Worm (Caenorhabditis elegans) whole organism, L3 larva: Measurements from ENCODE around the gene col-143.

Source experiments
- aly-2 ChIP-seq: fragments of 150-350 bp; optimal IDR thresholded peaks from 2 replicates; lab custom pipeline; 2014; ENCODE audit warnings: missing biosample characterization, missing genetic modification characterization
- ceh-16 ChIP-seq: sonication (generic microtip); optimal IDR thresholded peaks from 2 replicates; lab custom pipeline; 2017; ENCODE audit warnings: missing biosample characterization, missing genetic modification characterization
- ceh-28 ChIP-seq: fragments of 150-350 bp; optimal IDR thresholded peaks from 2 replicates; lab custom pipeline; 2014; ENCODE audit warnings: missing biosample characterization, missing genetic modification reagents, missing genetic modification characterization
- egl-27 ChIP-seq: sonication (generic microtip); optimal IDR thresholded peaks from 4 replicates; lab custom pipeline; 2017; ENCODE audit warnings: missing biosample characterization, missing genetic modification reagents, missing genetic modification characterization
- egl-5 ChIP-seq: fragments of 150-350 bp; optimal IDR thresholded peaks from 2 replicates; lab custom pipeline; 2017; ENCODE audit warnings: missing biosample characterization, missing genetic modification reagents, missing genetic modification characterization, inconsistent platforms
- elt-1 ChIP-seq: fragments of 150-350 bp; optimal IDR thresholded peaks from 2 replicates; lab custom pipeline; 2014; ENCODE audit warnings: missing biosample characterization, missing genetic modification characterization
- elt-2 ChIP-seq: sonication (generic microtip); optimal IDR thresholded peaks from 2 replicates; lab custom pipeline; 2016; ENCODE audit warnings: missing genetic modification reagents, mild to moderate bottlenecking, missing genetic modification characterization, missing compliant biosample characterization
- elt-3 ChIP-seq, 3 experiments: fragments of 150-350 bp in 1 of 3; sonication (generic microtip) in 2 of 3; optimal IDR thresholded peaks; 2 replicates in 2 of 3; 4 replicates in 1 of 3; lab custom pipeline; 2014 to 2017; ENCODE audit warnings: missing biosample characterization in 3 of 3, missing genetic modification characterization in 3 of 3
- eor-1 ChIP-seq, 2 experiments: fragments of 150-350 bp; optimal IDR thresholded peaks; 2 replicates each; lab custom pipeline; 2014 to 2018; ENCODE audit warnings: missing biosample characterization in 2 of 2, missing genetic modification characterization in 2 of 2
- fkh-10 ChIP-seq: sonication (generic microtip); optimal IDR thresholded peaks from 2 replicates; lab custom pipeline; 2017; ENCODE audit warnings: missing biosample characterization, missing genetic modification reagents, missing genetic modification characterization
- fkh-2 ChIP-seq: fragments of 150-350 bp; optimal IDR thresholded peaks from 2 replicates; lab custom pipeline; 2014; ENCODE audit warnings: missing biosample characterization, missing genetic modification reagents, missing genetic modification characterization
- fos-1 ChIP-seq: fragments of 150-350 bp; optimal IDR thresholded peaks from 2 replicates; lab custom pipeline; 2014; ENCODE audit warnings: missing biosample characterization, missing genetic modification characterization
- hmg-11 ChIP-seq: sonication (generic microtip); optimal IDR thresholded peaks from 2 replicates; lab custom pipeline; 2016; ENCODE audit warnings: missing genetic modification characterization, missing compliant biosample characterization
- jun-1 ChIP-seq: fragments of 150-350 bp; optimal IDR thresholded peaks from 2 replicates; lab custom pipeline; 2014; ENCODE audit warnings: missing biosample characterization, missing genetic modification reagents, missing genetic modification characterization
- lin-15B ChIP-seq: fragments of 150-350 bp; optimal IDR thresholded peaks from 2 replicates; lab custom pipeline; 2014; ENCODE audit warnings: missing biosample characterization, missing genetic modification characterization
- lin-39 ChIP-seq: fragments of 150-350 bp; optimal IDR thresholded peaks from 2 replicates; lab custom pipeline; 2018; ENCODE audit warnings: missing biosample characterization, missing genetic modification reagents, missing genetic modification characterization
- lsy-12 ChIP-seq: sonication (generic microtip); optimal IDR thresholded peaks from 2 replicates; lab custom pipeline; 2016; ENCODE audit warnings: mild to moderate bottlenecking, missing genetic modification characterization, missing compliant biosample characterization
- mdl-1 ChIP-seq: fragments of 150-350 bp; optimal IDR thresholded peaks from 2 replicates; lab custom pipeline; 2014; ENCODE audit warnings: missing biosample characterization, missing genetic modification characterization
- mml-1 ChIP-seq: fragments of 150-350 bp; sonication (generic microtip); optimal IDR thresholded peaks from 3 replicates; lab custom pipeline; 2014; ENCODE audit warnings: missing biosample characterization, missing genetic modification characterization
- nhr-23 ChIP-seq: fragments of 150-350 bp; optimal IDR thresholded peaks from 2 replicates; lab custom pipeline; 2014; ENCODE audit warnings: missing biosample characterization, missing genetic modification reagents, missing genetic modification characterization
- nhr-237 ChIP-seq: fragments of 150-350 bp; optimal IDR thresholded peaks from 2 replicates; lab custom pipeline; 2014; ENCODE audit warnings: missing biosample characterization, missing genetic modification characterization
- nhr-25 ChIP-seq: sonication (generic microtip); optimal IDR thresholded peaks from 2 replicates; lab custom pipeline; 2017; ENCODE audit warnings: missing biosample characterization, missing genetic modification characterization
- nhr-28 ChIP-seq: fragments of 150-350 bp; optimal IDR thresholded peaks from 2 replicates; lab custom pipeline; 2014; ENCODE audit warnings: missing biosample characterization, missing genetic modification characterization
- nhr-43 ChIP-seq: sonication (generic microtip); optimal IDR thresholded peaks from 2 replicates; lab custom pipeline; 2016; ENCODE audit warnings: mild to moderate bottlenecking, missing genetic modification characterization, missing compliant biosample characterization; ENCODE audit not compliant: poor library complexity, severe bottlenecking
- nhr-67 ChIP-seq: fragments of 150-350 bp; optimal IDR thresholded peaks from 2 replicates; lab custom pipeline; 2014; ENCODE audit warnings: missing biosample characterization, missing genetic modification characterization
- nhr-76 ChIP-seq: fragments of 150-350 bp; sonication (generic microtip); optimal IDR thresholded peaks from 5 replicates; lab custom pipeline; 2014; ENCODE audit warnings: missing biosample characterization, missing genetic modification characterization
- nhr-77 ChIP-seq: fragments of 150-350 bp; optimal IDR thresholded peaks from 2 replicates; lab custom pipeline; 2014; ENCODE audit warnings: missing biosample characterization, missing genetic modification characterization
- pha-4 ChIP-seq: fragments of 150-350 bp; optimal IDR thresholded peaks from 2 replicates; lab custom pipeline; 2014; ENCODE audit warnings: missing biosample characterization, missing genetic modification reagents, missing genetic modification characterization
- pqm-1 ChIP-seq: fragments of 150-350 bp; optimal IDR thresholded peaks from 2 replicates; lab custom pipeline; 2017; ENCODE audit warnings: missing biosample characterization, missing genetic modification characterization, inconsistent platforms
- skn-1 ChIP-seq: fragments of 150-350 bp; optimal IDR thresholded peaks from 2 replicates; lab custom pipeline; 2014; ENCODE audit warnings: missing biosample characterization, missing genetic modification characterization
- snpc-4 ChIP-seq: fragments of 150-350 bp; optimal IDR thresholded peaks from 2 replicates; lab custom pipeline; 2014; ENCODE audit warnings: missing biosample characterization, missing genetic modification characterization
- tbx-2 ChIP-seq: sonication (generic microtip); optimal IDR thresholded peaks from 2 replicates; lab custom pipeline; 2016; ENCODE audit warnings: mild to moderate bottlenecking, missing genetic modification characterization, missing compliant biosample characterization
- unc-62 ChIP-seq: fragments of 150-350 bp; sonication (generic microtip); optimal IDR thresholded peaks from 4 replicates; lab custom pipeline; 2014; ENCODE audit warnings: missing biosample characterization, missing genetic modification reagents, missing genetic modification characterization
- zag-1 ChIP-seq: fragments of 150-350 bp; optimal IDR thresholded peaks from 2 replicates; lab custom pipeline; 2014; ENCODE audit warnings: missing biosample characterization, missing genetic modification characterization
- ztf-11 ChIP-seq: fragments of 150-350 bp; optimal IDR thresholded peaks from 2 replicates; lab custom pipeline; 2014; ENCODE audit warnings: missing biosample characterization, missing genetic modification characterization

col-143 gene

DNA sequence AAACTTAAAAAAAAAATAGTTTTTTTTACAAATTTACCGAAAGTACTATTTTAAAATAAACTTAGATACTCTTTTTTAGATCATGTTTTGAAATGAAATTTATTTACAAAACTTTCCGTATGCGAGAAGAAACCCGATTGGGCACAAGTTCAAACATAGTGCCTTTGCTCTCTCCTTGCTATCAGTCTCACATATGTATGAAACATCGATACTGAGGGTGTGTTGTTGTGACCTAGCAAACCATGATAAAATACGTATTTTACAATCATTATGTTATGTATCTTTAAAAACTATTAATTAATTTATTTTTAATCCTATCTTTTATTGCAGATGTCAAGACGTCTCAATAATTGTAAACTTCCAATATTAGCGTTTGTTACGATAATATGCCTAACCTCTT, 25.3 kb upstream of the col-143 start:
- peak; percentile 11 for TF ChIP-seq pha-4 (tag; lab: Kevin White, UChicago)
- no peak for TF ChIP-seq snpc-4 (tag; lab: Kevin White, UChicago)
- peak; percentile 54 for TF ChIP-seq elt-2
- TF ChIP-seq pqm-1 (tag; lab: Kevin White, UChicago): peak; percentile 21

DNA sequence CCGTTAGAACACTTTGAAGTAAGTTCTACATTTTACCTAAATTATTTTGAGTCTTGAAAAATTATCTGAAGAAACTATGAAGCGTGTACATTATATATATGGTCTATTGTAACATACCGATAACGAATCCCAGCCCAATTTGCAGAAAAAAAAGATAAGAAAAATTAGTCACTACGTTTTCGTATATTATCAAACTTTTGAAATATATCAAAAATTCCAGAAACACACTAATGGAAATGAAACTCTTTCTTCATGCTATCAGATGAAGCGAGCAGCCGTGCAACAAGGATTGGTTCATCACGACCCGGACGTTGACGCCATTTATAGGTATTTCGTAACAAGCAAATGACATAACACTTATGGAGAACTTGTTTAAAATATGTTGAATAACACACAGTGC, 23.6 kb upstream of the col-143 start:
- TF ChIP-seq lin-39 (tag; lab: Kevin White, UChicago): no peak
- peak; percentile 77 for TF ChIP-seq elt-2
- no peak for TF ChIP-seq nhr-25 (tag; lab: Kevin White, UChicago)
- TF ChIP-seq mml-1 (tag; lab: Kevin White, UChicago): no peak
- TF ChIP-seq unc-62: no peak
- TF ChIP-seq pqm-1 (tag; lab: Kevin White, UChicago): peak; percentile 77
- no peak for TF ChIP-seq nhr-237 (tag; lab: Kevin White, UChicago)
- TF ChIP-seq pha-4 (tag; lab: Kevin White, UChicago): no peak

ce11 chrV:6813862-6814261, 21.6 kb upstream of the col-143 start:
- no peak for TF ChIP-seq nhr-76
- TF ChIP-seq zag-1 (tag; lab: Kevin White, UChicago): no peak
- TF ChIP-seq lsy-12 (tag; lab: Kevin White, UChicago): no peak
- TF ChIP-seq ceh-16 (tag; lab: Kevin White, UChicago): no peak

DNA sequence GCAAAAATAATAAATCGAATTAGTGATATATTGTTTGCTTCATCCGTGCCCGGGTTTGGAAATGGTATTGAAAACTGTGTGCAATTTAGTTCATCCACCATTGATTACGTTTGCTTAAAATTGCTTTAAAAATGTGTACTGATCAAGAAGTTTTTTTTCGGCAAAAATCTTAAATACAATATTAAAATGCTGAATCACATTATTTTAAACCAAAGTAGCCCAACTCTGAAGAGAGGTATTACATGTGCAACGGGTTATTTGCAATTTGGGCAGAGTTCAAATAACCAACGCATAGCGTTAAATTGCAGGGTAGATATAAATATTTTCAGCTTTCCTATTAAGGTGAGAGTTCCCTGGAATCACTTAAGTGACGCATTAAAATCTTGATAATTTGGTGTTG, 18.3 kb upstream of the col-143 start, which contains the start of gene dmsr-14:
Gene dmsr-14, minus strand, starts transcription at position 101 of the 400 bp plus-strand sequence.
- no peak for TF ChIP-seq fkh-2 (tag; lab: Kevin White, UChicago)
- no peak for TF ChIP-seq nhr-43 (tag; lab: Kevin White, UChicago)
- TF ChIP-seq elt-1 (tag; lab: Kevin White, UChicago): no peak
- TF ChIP-seq fkh-10 (GFP tag; lab: Kevin White, UChicago): no peak
- no peak for TF ChIP-seq pha-4 (tag; lab: Kevin White, UChicago)
- TF ChIP-seq mml-1 (tag; lab: Kevin White, UChicago): no peak
- TF ChIP-seq elt-3 (tag; optimal IDR thresholded peaks at IDR 0.05; lab: Kevin White, UChicago): no peak
- TF ChIP-seq hmg-11 (tag; lab: Kevin White, UChicago): no peak
- no peak for TF ChIP-seq elt-2
- TF ChIP-seq zag-1 (tag; lab: Kevin White, UChicago): no peak

- TF ChIP-seq eor-1 (tag; optimal IDR thresholded peaks at IDR 0.05; lab: Kevin White, UChicago) (no peak), jun-1 (tag; lab: Kevin White, UChicago) (no peak), egl-27 (tag; lab: Kevin White, UChicago) (no peak), nhr-67 (no peak), mdl-1 (tag; lab: Kevin White, UChicago) (no peak), nhr-28 (tag; lab: Kevin White, UChicago) (no peak), fos-1 (tag; lab: Kevin White, UChicago) (no peak), lin-39 (tag; lab: Kevin White, UChicago) (no peak), nhr-77 (no peak)
Observed at ce11 chrV:6819812-6820211, 15.6 kb upstream of the col-143 start, which contains the start of gene dmsr-13. Gene dmsr-13, minus strand, starts transcription at chrV:6819912.

DNA sequence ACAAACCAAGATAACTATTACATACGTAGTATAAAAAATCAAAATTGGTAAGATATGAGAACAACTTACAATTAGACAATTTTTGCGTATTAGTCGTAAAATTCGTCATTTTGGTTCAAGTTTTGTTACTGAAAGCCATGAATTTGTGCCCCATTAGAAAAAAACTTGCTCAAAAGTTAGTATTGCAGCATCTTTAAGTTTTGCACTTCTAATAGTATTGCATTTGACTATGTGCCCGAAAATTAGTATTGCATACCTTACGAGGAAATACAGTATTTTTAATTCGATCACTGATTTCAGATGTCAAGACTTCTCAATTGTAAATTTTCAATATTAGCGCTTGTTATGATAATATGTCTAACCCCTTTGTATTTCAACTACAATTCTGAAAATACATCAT, 13.9 kb upstream of the col-143 start, which contains the start of gene T15B7.8:
Gene T15B7.8, plus strand, starts transcription at position 301 of the 400 bp plus-strand sequence.
- TF ChIP-seq hmg-11 (tag; lab: Kevin White, UChicago) (no peak), nhr-25 (tag; lab: Kevin White, UChicago) (no peak), egl-5 (tag; lab: Kevin White, UChicago) (no peak), skn-1 (tag; lab: Kevin White, UChicago) (no peak), ceh-28 (no peak), nhr-67 (no peak), egl-27 (tag; lab: Kevin White, UChicago) (no peak), ztf-11 (tag; lab: Kevin White, UChicago) (no peak), mdl-1 (tag; lab: Kevin White, UChicago) (no peak), lin-15B (tag; lab: Kevin White, UChicago) (no peak), lsy-12 (tag; lab: Kevin White, UChicago) (no peak), nhr-23 (tag; lab: Kevin White, UChicago) (no peak), fos-1 (tag; lab: Kevin White, UChicago) (no peak), nhr-237 (tag; lab: Kevin White, UChicago) (no peak), ceh-16 (tag; lab: Kevin White, UChicago) (no peak), aly-2 (tag; lab: Kevin White, UChicago) (no peak), tbx-2 (tag; lab: Kevin White, UChicago) (no peak)
